Fruit fly (Drosophila melanogaster) S2 (cell line): Measurements from ENCODE around the gene PolA1.

Experiments used
- CG8478 ChIP-seq: fragments of >200 bp; optimal IDR thresholded peaks from 2 replicates; lab custom pipeline; 2018
- CTCF ChIP-seq, 2 experiments: fragments of >200 bp; optimal IDR thresholded peaks; 2 replicates each; lab custom pipeline; 2018

DNA sequence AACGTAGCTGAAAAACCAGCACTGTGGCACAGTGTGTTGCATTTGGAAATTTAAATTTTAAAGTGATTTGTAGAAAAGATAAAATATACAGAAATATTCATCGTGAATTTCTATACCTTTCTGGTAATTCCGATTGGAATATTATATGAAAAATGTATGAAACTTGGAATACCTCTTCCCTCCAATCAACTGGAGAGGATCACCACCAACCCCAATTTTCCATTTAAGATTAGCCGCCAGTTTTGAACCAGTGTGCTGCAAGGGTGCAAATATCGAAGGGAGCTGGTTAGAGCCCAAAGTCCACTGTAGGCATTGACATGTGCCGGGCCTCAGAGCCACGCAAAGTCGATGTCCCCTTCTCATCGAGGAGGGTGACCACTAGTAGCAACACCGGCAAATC, 28.4 kb downstream of the PolA1 start:
- TF ChIP-seq CG8478 (no peak), CTCF (optimal IDR thresholded peaks at IDR 0.05; lab: Kevin White, UChicago) (no peak)
